Worm (Caenorhabditis elegans) whole organism, L1 larva: ENCODE data around the gene C26F1.3.

Source experiments
- ets-5 ChIP-seq: fragments of 200-800 bp; sonication (Bioruptor generic); IDR thresholded peaks from 2 replicates; pipeline ENCODE4 v1.3.6; 2022; ENCODE audit warnings: missing genetic modification characterization, missing compliant biosample characterization
- sox-4 ChIP-seq: sonication (generic microtip); optimal IDR thresholded peaks from 2 replicates; lab custom pipeline; 2016; ENCODE audit warnings: missing genetic modification characterization, missing compliant biosample characterization

DNA sequence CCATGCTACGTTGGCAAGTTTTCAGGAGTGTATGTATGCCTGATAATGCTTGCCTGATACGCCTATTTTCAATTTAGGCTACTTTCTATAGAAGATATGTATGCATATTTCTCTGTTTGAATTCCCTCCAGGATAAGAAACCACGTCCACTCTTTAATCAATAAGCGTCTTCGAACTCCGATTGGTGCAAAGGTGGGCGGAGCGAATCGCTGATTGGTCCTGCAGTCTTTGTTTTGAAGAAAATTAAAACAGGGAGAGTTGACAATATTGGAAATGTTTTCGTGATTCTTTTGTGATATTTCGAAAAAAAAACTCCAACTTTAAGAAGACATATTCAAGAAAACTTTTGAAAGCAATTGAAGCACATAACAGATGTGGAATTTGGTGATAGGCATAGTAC, 15.2 kb upstream of the C26F1.3 start:
- TF ChIP-seq sox-4 (tag; lab: Kevin White, UChicago) (no peak), ets-5 (GFP tag; lab: Robert Waterston, UW) (no peak)
